Fruit fly (Drosophila melanogaster) whole organism, adult: ENCODE measurements around the gene CG17105.

Source experiments
- CG7045 ChIP-seq: fragments of 200-800 bp; sonication (Bioruptor generic); optimal IDR thresholded peaks from 2 replicates; lab custom pipeline; 2017; ENCODE audit warnings: missing biosample characterization, mild to moderate bottlenecking, missing genetic modification characterization
- Clk ChIP-seq: fragments of 200-800 bp; sonication (Bioruptor generic); optimal IDR thresholded peaks from 2 replicates; lab custom pipeline; 2017; ENCODE audit warnings: missing biosample characterization, missing genetic modification characterization
- Crg-1 ChIP-seq: fragments of 200-800 bp; sonication (Bioruptor generic); optimal IDR thresholded peaks from 2 replicates; lab custom pipeline; 2016; ENCODE audit warnings: missing biosample characterization, missing genetic modification characterization
- Hr96 ChIP-seq: fragments of 200-800 bp; sonication (Bioruptor generic); optimal IDR thresholded peaks from 2 replicates; lab custom pipeline; 2016; ENCODE audit warnings: missing biosample characterization, missing genetic modification characterization
- bab1 ChIP-seq: fragments of 200-800 bp; sonication (Bioruptor generic); optimal IDR thresholded peaks from 3 replicates; lab custom pipeline; 2019; ENCODE audit warnings: missing biosample characterization, mild to moderate bottlenecking, missing genetic modification characterization, moderate library complexity
- cnc ChIP-seq, 2 experiments: fragments of >200 bp; optimal IDR thresholded peaks; 2 replicates each; lab custom pipeline; 2017
- kay ChIP-seq: fragments of 200-800 bp; sonication (Bioruptor generic); peaks from one replicate; lab custom pipeline; 2016; ENCODE audit warnings: missing biosample characterization, missing genetic modification characterization, borderline replicate concordance
- ovo ChIP-seq: fragments of 200-800 bp; sonication (Bioruptor generic); optimal IDR thresholded peaks from 2 replicates; lab custom pipeline; 2016; ENCODE audit warnings: missing biosample characterization, missing genetic modification characterization
- pad ChIP-seq: fragments of 200-800 bp; sonication (Bioruptor generic); optimal IDR thresholded peaks from 3 replicates; lab custom pipeline; 2017; ENCODE audit warnings: missing biosample characterization, missing genetic modification characterization, mild to moderate bottlenecking, moderate library complexity, missing genetic modification reagents
- tj ChIP-seq: fragments of 200-800 bp; sonication (Bioruptor generic); optimal IDR thresholded peaks from 3 replicates; lab custom pipeline; 2017; ENCODE audit warnings: missing biosample characterization, mild to moderate bottlenecking, missing genetic modification characterization, moderate library complexity
- toe ChIP-seq: fragments of 200-800 bp; sonication (Bioruptor generic); optimal IDR thresholded peaks from 2 replicates; lab custom pipeline; 2016; ENCODE audit warnings: missing biosample characterization, missing genetic modification characterization

DNA sequence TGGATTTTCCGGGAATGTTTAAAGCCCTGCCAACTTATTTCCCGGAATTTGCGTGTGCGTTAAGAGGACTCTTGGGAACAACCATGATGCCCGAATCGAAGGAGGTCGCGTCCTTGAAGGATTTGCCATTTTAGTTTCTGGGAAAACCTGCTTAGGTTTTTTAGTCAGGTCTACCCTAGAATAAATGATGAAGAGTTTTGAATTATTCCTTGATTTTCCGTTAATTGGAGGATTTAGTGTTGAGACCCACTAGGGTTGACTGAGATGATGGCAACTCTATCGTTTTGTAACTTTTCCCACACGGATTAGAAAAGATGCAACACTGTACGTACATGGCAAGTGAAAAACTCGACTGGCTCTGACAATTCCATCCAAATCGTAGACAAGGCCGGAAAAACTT is 29.5 kb upstream of the CG17105 start, which contains the start of gene dbf:
- no peak for TF ChIP-seq Crg-1 (GFP tag; lab: Kevin White, UChicago)
- TF ChIP-seq tj (GFP tag; lab: Kevin White, UChicago) = no peak
- TF ChIP-seq ovo (GFP tag; lab: Kevin White, UChicago) = no peak
- no peak for TF ChIP-seq CG7045 (GFP tag; lab: Kevin White, UChicago)
- no peak for TF ChIP-seq pad
- TF ChIP-seq cnc (optimal IDR thresholded peaks at IDR 0.05; lab: Kevin White, UChicago) = no peak
- TF ChIP-seq kay (GFP tag; lab: Kevin White, UChicago) = no peak
- no peak for TF ChIP-seq Clk (GFP tag; lab: Kevin White, UChicago)
- no peak for TF ChIP-seq toe (GFP tag; lab: Kevin White, UChicago)
- no peak for TF ChIP-seq Hr96 (GFP tag; lab: Kevin White, UChicago)
- no peak for TF ChIP-seq bab1 (GFP tag; lab: Kevin White, UChicago)
